Worm (Caenorhabditis elegans) whole organism, late embryonic: ENCODE data around the gene Y54G2A.12.

Experiments used
- ceh-9 ChIP-seq: sonication (generic microtip); optimal IDR thresholded peaks from 2 replicates; lab custom pipeline; 2016; ENCODE audit warnings: mild to moderate bottlenecking, missing genetic modification characterization, inconsistent platforms, missing compliant biosample characterization
- ets-4 ChIP-seq: sonication (generic microtip); optimal IDR thresholded peaks from 2 replicates; lab custom pipeline; 2016; ENCODE audit warnings: missing genetic modification characterization, missing compliant biosample characterization
- pha-2 ChIP-seq: sonication (generic microtip); optimal IDR thresholded peaks from 2 replicates; lab custom pipeline; 2017; ENCODE audit warnings: mild to moderate bottlenecking, missing genetic modification characterization, missing compliant biosample characterization
- syd-9 ChIP-seq: sonication (generic microtip); optimal IDR thresholded peaks from 2 replicates; lab custom pipeline; 2016; ENCODE audit warnings: mild to moderate bottlenecking, missing genetic modification characterization, moderate library complexity, missing compliant biosample characterization

ce11 chrIV:2772209-2772851 is 10.3 kb downstream of the Y54G2A.12 start:
- TF ChIP-seq ets-4 (tag; lab: Kevin White, UChicago): no peak
- no peak for TF ChIP-seq pha-2 (tag; lab: Kevin White, UChicago)
- no peak for TF ChIP-seq ceh-9
- no peak for TF ChIP-seq syd-9 (tag; lab: Kevin White, UChicago)
